Fruit fly (Drosophila melanogaster) Kc167 (cell line): Measurements from ENCODE around the gene EMC5.

Experiments used
- Myc ChIP-seq: fragments of >200 bp; optimal IDR thresholded peaks from 2 replicates; lab custom pipeline; 2017; ENCODE audit warnings: missing external identifiers
- ttk ChIP-seq: sonication (Bioruptor generic); optimal IDR thresholded peaks from 2 replicates; lab custom pipeline; 2017; ENCODE audit warnings: missing external identifiers

DNA sequence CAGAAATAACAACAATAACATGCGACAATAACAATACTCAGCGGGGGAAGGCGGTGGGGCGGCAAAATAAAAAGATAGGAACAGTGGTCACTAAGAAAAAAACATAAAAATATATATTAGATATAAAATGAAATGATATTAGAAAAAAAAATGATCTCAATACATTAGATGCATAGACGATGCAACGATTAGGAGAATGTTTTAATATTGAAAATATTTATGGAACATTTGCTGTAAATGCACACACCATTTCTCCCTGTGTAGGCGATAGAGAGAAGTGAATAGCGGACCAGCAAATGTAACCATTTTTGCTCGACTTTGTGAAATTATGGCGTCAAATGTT, 21.3 kb upstream of the EMC5 start:
- no peak for TF ChIP-seq ttk
- no peak for TF ChIP-seq Myc (lab: Kevin White, UChicago)
